Fruit fly (Drosophila melanogaster): ENCODE results near the gene CG14662.

Gene CG14662

dm6 chr3R:4989150-4990017 lies 5.4 kb upstream of the CG14662 start (continued):
- TF ChIP-seq CG8281 (tag; optimal IDR thresholded peaks at IDR 0.05) (no peak), ttk (GFP tag; IDR thresholded peaks at IDR 0.05) (no peak), Hr78 (GFP tag; optimal IDR thresholded peaks at IDR 0.05) (peak in 1 of 2 experiments; percentile 64), Lim3 (GFP tag; IDR thresholded peaks at IDR 0.05) (no peak), TFAM (GFP tag; optimal IDR thresholded peaks at IDR 0.05) (no peak), MESR4 (GFP tag; optimal IDR thresholded peaks at IDR 0.05) (no peak), croc (GFP tag; conservative IDR thresholded peaks at IDR 0.05) (peak; percentile 29; the same call in 1 of the 3 replicates), Bdp1 (GFP tag; optimal IDR thresholded peaks at IDR 0.05) (no peak), CG12236 (GFP tag; optimal IDR thresholded peaks at IDR 0.05) (peak; percentile 56), ham (GFP tag; IDR thresholded peaks at IDR 0.05) (no peak), hbn (GFP tag; IDR thresholded peaks at IDR 0.05; ENCODE audit: partially characterized antibody) (no peak), dmrt11E (tag; optimal IDR thresholded peaks at IDR 0.05) (peak; percentile 83), ci (GFP tag; IDR thresholded peaks at IDR 0.05) (no peak), Taf1 (GFP tag; IDR thresholded peaks at IDR 0.05) (no peak), tap (tag; optimal IDR thresholded peaks at IDR 0.05) (no peak), CG7271 (tag; optimal IDR thresholded peaks at IDR 0.05) (no peak), rib (GFP tag; IDR thresholded peaks at IDR 0.05) (peak; percentile 44; the same call in 1 of the 2 replicates), br (optimal IDR thresholded peaks at IDR 0.05) (no peak), odd (GFP tag; optimal IDR thresholded peaks at IDR 0.05) (peak; percentile 44), CG5953 (GFP tag; IDR thresholded peaks at IDR 0.05) (no peak), prd (optimal IDR thresholded peaks at IDR 0.05) (no peak), prd (GFP tag; IDR thresholded peaks at IDR 0.05) (peak; percentile 34; the same call in 1 of the 3 replicates), NC2α (GFP tag; optimal IDR thresholded peaks at IDR 0.05) (peak; percentile 29), tna (GFP tag; IDR thresholded peaks at IDR 0.05; ENCODE audit: partially characterized antibody) (no peak), CG34376 (GFP tag; optimal IDR thresholded peaks at IDR 0.05) (no peak), MTF-1 (GFP tag; optimal IDR thresholded peaks at IDR 0.05; ENCODE audit: borderline replicate concordance) (no peak), CG31365 (tag; optimal IDR thresholded peaks at IDR 0.05) (no peak), repo (GFP tag; optimal IDR thresholded peaks at IDR 0.05) (peak; percentile 22), NFAT (GFP tag; IDR thresholded peaks at IDR 0.05) (no peak), amos (GFP tag; IDR thresholded peaks at IDR 0.05; ENCODE audit: partially characterized antibody) (no peak), CG6813 (GFP tag; optimal IDR thresholded peaks at IDR 0.05) (peak; percentile 21), CG1832 (GFP tag; optimal IDR thresholded peaks at IDR 0.05) (no peak), CG13894 (tag; optimal IDR thresholded peaks at IDR 0.05) (peak; percentile 6), seq (GFP tag; IDR thresholded peaks at IDR 0.05) (no peak), CG2199 (GFP tag; IDR thresholded peaks at IDR 0.05) (peak; percentile 63; the same call in 2 of the 3 replicates), CG12219 (GFP tag; optimal IDR thresholded peaks at IDR 0.05) (no peak), CG30403 (GFP tag; optimal IDR thresholded peaks at IDR 0.05) (peak; percentile 69), bcd (GFP tag; optimal IDR thresholded peaks at IDR 0.05) (peak; percentile 38), az2 (GFP tag; optimal IDR thresholded peaks at IDR 0.05) (peak; percentile 59), CG12155 (GFP tag; optimal IDR thresholded peaks at IDR 0.05) (peak; percentile 35), abd-A (tag; optimal IDR thresholded peaks at IDR 0.05) (peak; percentile 13), CG9876 (GFP tag; optimal IDR thresholded peaks at IDR 0.05) (peak; percentile 8), Mrtf (GFP tag; IDR thresholded peaks at IDR 0.05) (no peak), CG1792 (GFP tag; optimal IDR thresholded peaks at IDR 0.05) (no peak), dimm (GFP tag; IDR thresholded peaks at IDR 0.05) (no peak), Adf1 (GFP tag; IDR thresholded peaks at IDR 0.05) (no peak), CG10959 (GFP tag; IDR thresholded peaks at IDR 0.05) (peak; percentile 46), CG17186 (GFP tag; optimal IDR thresholded peaks at IDR 0.05) (peak; percentile 19), Rfx (GFP tag; IDR thresholded peaks at IDR 0.05) (no peak), CTCF (GFP tag; optimal IDR thresholded peaks at IDR 0.05) (no peak), CG11560 (tag; IDR thresholded peaks at IDR 0.05) (no peak)
